Worm (Caenorhabditis elegans) whole organism, L4 larva: ENCODE data around the gene rack-1.

Experiments
- attf-4 ChIP-seq: sonication (generic microtip); optimal IDR thresholded peaks from 3 replicates; lab custom pipeline; 2017; ENCODE audit warnings: missing biosample characterization, missing genetic modification characterization
- ces-1 ChIP-seq: fragments of 150-350 bp; sonication (generic microtip); optimal IDR thresholded peaks from 4 replicates; lab custom pipeline; 2014; ENCODE audit warnings: missing biosample characterization, missing genetic modification reagents, missing genetic modification characterization

DNA sequence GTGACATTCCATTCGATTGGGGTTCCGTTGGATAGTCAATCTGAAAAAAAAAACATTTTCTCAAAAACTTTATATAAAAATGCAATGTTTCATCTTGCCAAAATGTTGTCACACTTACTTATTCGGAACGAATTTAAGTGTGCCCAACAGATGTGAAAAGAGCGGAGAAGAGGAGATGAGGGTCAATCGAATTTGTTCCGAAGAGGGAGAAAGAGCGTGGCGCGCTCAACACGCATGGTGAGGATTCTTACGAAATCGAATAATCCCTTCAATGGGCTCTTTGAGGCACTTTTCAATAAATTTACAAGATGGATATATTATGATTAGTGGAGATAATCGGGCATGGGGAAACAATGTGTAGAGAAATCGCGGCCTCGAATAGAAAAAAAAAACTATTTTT, 5.7 kb upstream of the rack-1 start:
- TF ChIP-seq ces-1 (GFP tag; lab: Kevin White, UChicago) (peak; percentile 92), attf-4 (no peak)
